Worm (Caenorhabditis elegans): ENCODE measurements around the gene C08F11.7.
"Not testable (repeated sequence)": the region's sequence is repeated elsewhere in the genome, so short reads cannot be mapped to it uniquely, and the experiment has no call there.

ce11 chrIV:13652023-13652422, 14.9 kb downstream of the C08F11.7 start, which contains the start of gene Y45F10C.6:
- TF ChIP-seq die-1 (tag; optimal IDR thresholded peaks at IDR 0.05); nfya-2 (GFP tag; IDR thresholded peaks at IDR 0.05); xnd-1 (tag; optimal IDR thresholded peaks at IDR 0.05); athp-1 (tag; optimal IDR thresholded peaks at IDR 0.05); F57C9.4 (tag; optimal IDR thresholded peaks at IDR 0.05); aptf-2 (GFP tag; conservative IDR thresholded peaks at IDR 0.05); B0019.2 (GFP tag; conservative IDR thresholded peaks at IDR 0.05); unc-130 (GFP tag; optimal IDR thresholded peaks at IDR 0.05); unc-62 (GFP tag; optimal IDR thresholded peaks at IDR 0.05); snpc-4 (GFP tag; optimal IDR thresholded peaks at IDR 0.05); snpc-4 (tag; optimal IDR thresholded peaks at IDR 0.05); ekl-4 (GFP tag; IDR thresholded peaks at IDR 0.05): not testable (repeated sequence)

Measured in whole organism, young adult.